Worm (Caenorhabditis elegans) whole organism, young adult: ENCODE measurements around the gene gop-1.

Source experiments
- B0019.2 ChIP-seq: fragments of 200-800 bp; sonication (Bioruptor generic); conservative IDR thresholded peaks from 2 replicates; pipeline ENCODE4 v1.3.6; 2022; ENCODE audit warnings: missing genetic modification reagents, missing genetic modification characterization, missing compliant biosample characterization
- C06A6.2 ChIP-seq: fragments of 200-800 bp; sonication (Bioruptor generic); conservative IDR thresholded peaks from 2 replicates; pipeline ENCODE4 v1.3.6; 2022; ENCODE audit warnings: missing genetic modification characterization, missing compliant biosample characterization
- D2030.7 ChIP-seq: fragments of 200-800 bp; sonication (Bioruptor generic); IDR thresholded peaks from 2 replicates; pipeline ENCODE4 v1.3.6; 2022; ENCODE audit warnings: missing genetic modification reagents, missing genetic modification characterization, missing compliant biosample characterization
- F23B12.7 ChIP-seq: sonication (generic microtip); optimal IDR thresholded peaks from 2 replicates; lab custom pipeline; 2017; ENCODE audit warnings: missing genetic modification characterization, mild to moderate bottlenecking, missing compliant biosample characterization, antibody characterized with exemption, moderate library complexity; ENCODE audit not compliant: insufficient read depth
- F39B2.1 ChIP-seq: fragments of 200-800 bp; sonication (Bioruptor generic); IDR thresholded peaks from 2 replicates; pipeline ENCODE4 v1.3.6; 2022; ENCODE audit warnings: missing genetic modification reagents, missing genetic modification characterization, missing compliant biosample characterization
- F52B5.7 ChIP-seq: sonication (generic microtip); optimal IDR thresholded peaks from 2 replicates; lab custom pipeline; 2016; ENCODE audit warnings: mild to moderate bottlenecking, missing genetic modification characterization, missing compliant biosample characterization
- F55B11.4 ChIP-seq: sonication (generic microtip); optimal IDR thresholded peaks from 2 replicates; lab custom pipeline; 2016; ENCODE audit warnings: missing compliant biosample characterization, missing genetic modification characterization, borderline replicate concordance; ENCODE audit not compliant: insufficient read depth
- T07F8.4 ChIP-seq: sonication (generic microtip); optimal IDR thresholded peaks from 2 replicates; lab custom pipeline; 2016; ENCODE audit warnings: mild to moderate bottlenecking, missing genetic modification characterization, moderate library complexity, missing compliant biosample characterization
- T26A5.8 ChIP-seq: sonication (generic microtip); optimal IDR thresholded peaks from 2 replicates; lab custom pipeline; 2016; ENCODE audit warnings: missing genetic modification characterization, missing compliant biosample characterization
- ZK185.1 ChIP-seq: sonication (generic microtip); optimal IDR thresholded peaks from 2 replicates; lab custom pipeline; 2016; ENCODE audit warnings: mild to moderate bottlenecking, missing genetic modification characterization, missing compliant biosample characterization; ENCODE audit not compliant: poor library complexity, severe bottlenecking
- aptf-2 ChIP-seq: fragments of 200-800 bp; sonication (Bioruptor generic); conservative IDR thresholded peaks from 2 replicates; pipeline ENCODE4 v1.3.6; 2022; ENCODE audit warnings: missing genetic modification reagents, missing genetic modification characterization, missing compliant biosample characterization
- aptf-3 ChIP-seq: fragments of 200-800 bp; sonication (Bioruptor generic); IDR thresholded peaks from 2 replicates; pipeline ENCODE4 v1.3.6; 2022; ENCODE audit warnings: missing genetic modification characterization, missing compliant biosample characterization
- atf-7 ChIP-seq: sonication (generic microtip); optimal IDR thresholded peaks from 2 replicates; lab custom pipeline; 2017; ENCODE audit warnings: mild to moderate bottlenecking, missing genetic modification characterization, missing compliant biosample characterization
- athp-1 ChIP-seq: sonication (generic microtip); optimal IDR thresholded peaks from 2 replicates; lab custom pipeline; 2017; ENCODE audit warnings: mild to moderate bottlenecking, missing genetic modification characterization, missing compliant biosample characterization
- ceh-40 ChIP-seq: fragments of 200-800 bp; sonication (Bioruptor generic); IDR thresholded peaks from 2 replicates; pipeline ENCODE4 v1.3.6; 2022; ENCODE audit warnings: missing genetic modification characterization, missing compliant biosample characterization
- ceh-79 ChIP-seq: sonication (generic microtip); optimal IDR thresholded peaks from 2 replicates; lab custom pipeline; 2017; ENCODE audit warnings: mild to moderate bottlenecking, missing genetic modification characterization, missing compliant biosample characterization
- ceh-91 ChIP-seq: fragments of 200-800 bp; sonication (Bioruptor generic); IDR thresholded peaks from 2 replicates; pipeline ENCODE4 v1.3.6; 2022; ENCODE audit warnings: missing genetic modification reagents, missing genetic modification characterization, missing compliant biosample characterization
- chd-7 ChIP-seq: sonication (generic microtip); optimal IDR thresholded peaks from 2 replicates; lab custom pipeline; 2016; ENCODE audit warnings: mild to moderate bottlenecking, missing genetic modification characterization, moderate library complexity, missing compliant biosample characterization
- die-1 ChIP-seq: sonication (generic microtip); optimal IDR thresholded peaks from 2 replicates; lab custom pipeline; 2016; ENCODE audit warnings: missing genotype, mild to moderate bottlenecking, missing genetic modification characterization, missing compliant biosample characterization
- dpff-1 ChIP-seq: sonication (generic microtip); optimal IDR thresholded peaks from 2 replicates; lab custom pipeline; 2017; ENCODE audit warnings: mild to moderate bottlenecking, missing genetic modification characterization, missing compliant biosample characterization
- egl-44 ChIP-seq: fragments of 200-800 bp; sonication (Bioruptor generic); IDR thresholded peaks from 2 replicates; pipeline ENCODE4 v1.3.6; 2022; ENCODE audit warnings: missing genetic modification reagents, missing genetic modification characterization, missing compliant biosample characterization
- ekl-4 ChIP-seq: fragments of 200-800 bp; sonication (Bioruptor generic); IDR thresholded peaks from 2 replicates; pipeline ENCODE4 v1.3.6; 2022; ENCODE audit warnings: missing genetic modification reagents, missing genetic modification characterization, missing compliant biosample characterization
- gei-17 ChIP-seq: fragments of 200-800 bp; sonication (Bioruptor generic); optimal IDR thresholded peaks from 2 replicates; lab custom pipeline; 2018; ENCODE audit warnings: mild to moderate bottlenecking, missing genetic modification characterization, missing compliant biosample characterization
- lag-1 ChIP-seq: fragments of 200-800 bp; sonication (Bioruptor generic); IDR thresholded peaks from 2 replicates; pipeline ENCODE4 v1.3.6; 2022; ENCODE audit warnings: missing genetic modification reagents, missing genetic modification characterization, missing compliant biosample characterization
- let-526 ChIP-seq: fragments of 200-800 bp; sonication (Bioruptor generic); IDR thresholded peaks from 2 replicates; pipeline ENCODE4 v1.3.6; 2022; ENCODE audit warnings: missing genetic modification reagents, missing genetic modification characterization, missing compliant biosample characterization
- lin-40 ChIP-seq: sonication (generic microtip); optimal IDR thresholded peaks from 2 replicates; lab custom pipeline; 2016; ENCODE audit warnings: missing genetic modification characterization, mild to moderate bottlenecking, missing compliant biosample characterization, missing genotype, missing genetic modification reagents
- lir-1 ChIP-seq: fragments of 200-800 bp; sonication (Bioruptor generic); conservative IDR thresholded peaks from 2 replicates; pipeline ENCODE4 v1.3.6; 2022; ENCODE audit warnings: missing genetic modification reagents, missing genetic modification characterization, missing compliant biosample characterization
- madf-3 ChIP-seq: fragments of 200-800 bp; sonication (Bioruptor generic); IDR thresholded peaks from 2 replicates; pipeline ENCODE4 v1.3.6; 2022; ENCODE audit warnings: missing genetic modification reagents, missing genetic modification characterization, missing compliant biosample characterization
- mxl-1 ChIP-seq: sonication (generic microtip); optimal IDR thresholded peaks from 2 replicates; lab custom pipeline; 2016; ENCODE audit warnings: missing genetic modification characterization, missing compliant biosample characterization
- nhr-179 ChIP-seq: sonication (generic microtip); optimal IDR thresholded peaks from 2 replicates; lab custom pipeline; 2016; ENCODE audit warnings: mild to moderate bottlenecking, missing genetic modification characterization, missing compliant biosample characterization
- nhr-90 ChIP-seq: sonication (generic microtip); optimal IDR thresholded peaks from 2 replicates; lab custom pipeline; 2016; ENCODE audit warnings: missing genotype, mild to moderate bottlenecking, missing genetic modification characterization, missing compliant biosample characterization
- pbrm-1 ChIP-seq: fragments of 200-800 bp; sonication (Bioruptor generic); IDR thresholded peaks from 2 replicates; pipeline ENCODE4 v1.3.6; 2022; ENCODE audit warnings: missing genetic modification reagents, missing genetic modification characterization, missing compliant biosample characterization
- rpc-1 ChIP-seq, 2 experiments: fragments of 150-350 bp in 1 of 2; sonication (generic microtip) in 1 of 2; optimal IDR thresholded peaks; 2 replicates each; lab custom pipeline; 2014 to 2018; ENCODE audit warnings: missing biosample characterization in 1 of 2, missing genetic modification characterization in 1 of 2, missing genetic modification reagents in 1 of 2, missing genotype in 1 of 2
- sdz-38 ChIP-seq: sonication (generic microtip); optimal IDR thresholded peaks from 2 replicates; lab custom pipeline; 2016; ENCODE audit warnings: missing genotype, missing genetic modification characterization, missing compliant biosample characterization
- snpc-1.1 ChIP-seq: sonication (generic microtip); optimal IDR thresholded peaks from 2 replicates; lab custom pipeline; 2017; ENCODE audit warnings: missing genetic modification characterization, mild to moderate bottlenecking, missing compliant biosample characterization, antibody characterized with exemption, moderate library complexity, missing genotype, missing genetic modification reagents; ENCODE audit not compliant: insufficient read depth
- tbx-9 ChIP-seq: sonication (generic microtip); optimal IDR thresholded peaks from 2 replicates; lab custom pipeline; 2016; ENCODE audit warnings: borderline replicate concordance, missing genetic modification characterization, inconsistent platforms, missing compliant biosample characterization
- tlf-1 ChIP-seq: fragments of 200-800 bp; sonication (Bioruptor generic); optimal IDR thresholded peaks from 2 replicates; lab custom pipeline; 2018; ENCODE audit warnings: mild to moderate bottlenecking, missing genetic modification characterization, missing compliant biosample characterization
- unc-130 ChIP-seq: sonication (generic microtip); optimal IDR thresholded peaks from 2 replicates; lab custom pipeline; 2016; ENCODE audit warnings: missing genetic modification reagents, missing genetic modification characterization, missing compliant biosample characterization
- ztf-22 ChIP-seq: fragments of 200-800 bp; sonication (Bioruptor generic); optimal IDR thresholded peaks from 2 replicates; lab custom pipeline; 2018; ENCODE audit warnings: mild to moderate bottlenecking, missing genetic modification characterization, moderate library complexity, missing compliant biosample characterization
- ztf-25 ChIP-seq: fragments of 200-800 bp; sonication (Bioruptor generic); IDR thresholded peaks from 2 replicates; pipeline ENCODE4 v1.3.6; 2022; ENCODE audit warnings: missing genetic modification reagents, missing genetic modification characterization, missing compliant biosample characterization
- ztf-26 ChIP-seq: sonication (generic microtip); optimal IDR thresholded peaks from 2 replicates; lab custom pipeline; 2017; ENCODE audit warnings: missing genetic modification characterization, missing compliant biosample characterization

Gene gop-1

DNA sequence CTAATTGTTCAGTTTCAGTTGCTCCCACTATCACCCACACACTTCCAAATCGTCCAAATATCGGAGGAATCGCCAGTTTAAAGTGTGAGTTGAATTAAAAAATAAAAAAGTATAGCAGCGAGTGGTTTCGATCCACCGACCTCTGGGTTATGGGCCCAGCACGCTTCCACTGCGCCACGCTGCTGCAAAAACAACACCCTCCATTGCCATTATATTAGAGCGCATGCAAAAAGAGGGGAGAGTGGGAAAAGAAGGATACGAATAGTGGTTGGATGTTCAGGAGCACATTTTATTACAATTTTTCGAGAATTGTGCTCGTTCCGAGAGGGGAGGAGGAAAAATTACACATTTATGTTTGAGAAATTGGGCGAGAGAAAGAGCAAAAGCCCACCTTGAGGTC lies 40.6 kb downstream of the gop-1 start (continued):
- TF ChIP-seq C06A6.2, result 0 out of 2 replicates have a peak, but pooled peaks have one; percentile 39
- peak; percentile 87 for TF ChIP-seq ceh-40 (GFP tag; lab: Robert Waterston, UW)
- TF ChIP-seq die-1, result peak; percentile 93
- TF ChIP-seq D2030.7, result peak; percentile 70; the same call in 1 of the 2 replicates
- no peak for TF ChIP-seq B0019.2 (GFP tag; lab: Robert Waterston, UW)
- no peak for TF ChIP-seq nhr-90
- no peak for TF ChIP-seq aptf-3 (GFP tag; lab: Robert Waterston, UW)
- peak; percentile 38 for TF ChIP-seq atf-7
- TF ChIP-seq lin-40 (tag; lab: Kevin White, UChicago), result peak; percentile 38
- TF ChIP-seq T26A5.8 (tag; lab: Kevin White, UChicago), result no peak
- TF ChIP-seq ekl-4 (GFP tag; lab: Robert Waterston, UW), result no peak
- TF ChIP-seq chd-7 (tag; lab: Kevin White, UChicago), result peak; percentile 64
- no peak for TF ChIP-seq F55B11.4 (tag; lab: Kevin White, UChicago)
- TF ChIP-seq madf-3 (GFP tag; lab: Robert Waterston, UW), result no peak
- TF ChIP-seq tlf-1 (GFP tag; lab: Kevin White, UChicago), result no peak
- TF ChIP-seq ceh-91, result 0 out of 2 replicates have a peak, but pooled peaks have one; percentile 18
- TF ChIP-seq aptf-2 (GFP tag; lab: Robert Waterston, UW), result no peak
- peak; percentile 85 for TF ChIP-seq rpc-1 (optimal IDR thresholded peaks at IDR 0.05; lab: Kevin White, UChicago)
- TF ChIP-seq rpc-1 (tag; optimal IDR thresholded peaks at IDR 0.05; lab: Kevin White, UChicago), result peak; percentile 96
- TF ChIP-seq F52B5.7 (tag; lab: Kevin White, UChicago), result peak; percentile 82
- TF ChIP-seq F23B12.7 (tag; lab: Kevin White, UChicago), result peak; percentile 81
- TF ChIP-seq unc-130, result peak; percentile 47
- no peak for TF ChIP-seq tbx-9 (tag; lab: Kevin White, UChicago)
- TF ChIP-seq snpc-1.1 (tag; lab: Kevin White, UChicago), result peak; percentile 24
- no peak for TF ChIP-seq lag-1 (GFP tag; lab: Robert Waterston, UW)
- TF ChIP-seq nhr-179, result peak; percentile 5
- TF ChIP-seq mxl-1 (tag; lab: Kevin White, UChicago), result peak; percentile 81
- peak; percentile 14 for TF ChIP-seq sdz-38 (tag; lab: Kevin White, UChicago)
- peak; percentile 79 for TF ChIP-seq athp-1 (tag; lab: Kevin White, UChicago)
- no peak for TF ChIP-seq F39B2.1 (GFP tag; lab: Robert Waterston, UW)
- TF ChIP-seq egl-44, result peak; percentile 70
- TF ChIP-seq, all 124 proteins: peak for 72

DNA sequence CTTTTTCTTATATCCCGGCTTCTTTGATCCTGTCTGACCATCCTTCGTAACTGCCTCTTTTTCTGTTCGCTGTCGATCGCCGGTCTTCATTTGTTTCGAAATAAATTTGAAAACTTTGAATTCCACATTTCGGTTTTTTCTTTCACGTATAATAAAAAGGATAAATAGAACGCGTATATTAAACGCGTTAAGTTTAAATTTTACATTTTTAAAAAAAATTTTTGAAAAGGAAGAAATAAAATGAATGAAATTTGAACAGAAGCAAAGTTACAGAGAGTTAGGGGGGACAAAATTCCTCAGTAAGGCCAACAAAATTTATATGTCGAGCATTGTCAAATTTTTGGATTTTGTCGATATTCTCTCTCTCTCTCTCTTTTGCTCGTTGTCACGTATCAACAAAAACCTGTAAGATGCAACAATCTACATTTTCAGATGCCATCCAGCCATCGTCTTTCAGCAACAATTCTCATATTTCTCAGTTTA lies 47.6 kb downstream of the gop-1 start, which contains the start of the genes T15B12.2 and F52C9.5:
T15B12.2 (minus strand) TSS at position 101 of the 483 bp plus-strand sequence.
F52C9.5 (plus strand) TSS at position 433 of the 483 bp plus-strand sequence.
- TF ChIP-seq die-1 (no peak), let-526 (GFP tag; lab: Robert Waterston, UW) (no peak), ztf-22 (no peak), ztf-25 (GFP tag; lab: Robert Waterston, UW) (no peak), ekl-4 (GFP tag; lab: Robert Waterston, UW) (no peak), ceh-79 (no peak), ztf-26 (tag; lab: Kevin White, UChicago) (no peak), nhr-179 (no peak), ZK185.1 (tag; lab: Kevin White, UChicago) (no peak), ceh-40 (GFP tag; lab: Robert Waterston, UW) (no peak), lir-1 (GFP tag; lab: Robert Waterston, UW) (no peak), dpff-1 (tag; lab: Kevin White, UChicago) (no peak), T07F8.4 (tag; lab: Kevin White, UChicago) (no peak), gei-17 (GFP tag; lab: Kevin White, UChicago) (no peak), pbrm-1 (no peak)
